Fruit fly (Drosophila melanogaster) ovary, adult (tissue): ENCODE measurements around the gene CG5731.

Experiments used
- CG17801 ChIP-seq: fragments of 200-800 bp; optimal IDR thresholded peaks from 2 replicates; lab custom pipeline; 2019; ENCODE audit warnings: missing biosample characterization, mild to moderate bottlenecking, missing genetic modification characterization, moderate library complexity; ENCODE audit not compliant: partially characterized antibody

CG5731 gene

dm6 chr2L:10191396-10191795, 18.1 kb downstream of the CG5731 start, which contains the start of gene Fum4:
Gene Fum4, minus strand, starts transcription at chr2L:10191496.
- TF ChIP-seq CG17801 (GFP tag; lab: Kevin White, UChicago) = no peak

dm6 chr2L:10180182-10180779, 29.3 kb downstream of the CG5731 start, which contains the start of gene CG44153:
Gene CG44153, minus strand, starts transcription at chr2L:10180256.
- TF ChIP-seq CG17801 (GFP tag; lab: Kevin White, UChicago) = no peak

dm6 chr2L:10172402-10172801, 37.1 kb downstream of the CG5731 start, which contains the start of gene CG13137:
Gene CG13137, plus strand, starts transcription at chr2L:10172702.
- no peak for TF ChIP-seq CG17801 (GFP tag; lab: Kevin White, UChicago)
